Fruit fly (Drosophila melanogaster) whole organism, pupa: ENCODE measurements around the gene CG32845.

Source experiments
- CG13204 ChIP-seq: fragments of 200-800 bp; sonication (Bioruptor generic); optimal IDR thresholded peaks from 2 replicates; lab custom pipeline; 2018; ENCODE audit warnings: missing biosample characterization, mild to moderate bottlenecking, missing genetic modification characterization, moderate library complexity
- CG14655 ChIP-seq: fragments of 200-800 bp; sonication (Bioruptor generic); optimal IDR thresholded peaks from 3 replicates; lab custom pipeline; 2017; ENCODE audit warnings: mild to moderate bottlenecking, missing biosample characterization, missing genetic modification reagents, missing genetic modification characterization
- EcR ChIP-seq: fragments of 200-800 bp; sonication (Bioruptor generic); optimal IDR thresholded peaks from 3 replicates; lab custom pipeline; 2019; ENCODE audit warnings: missing biosample characterization, missing genetic modification characterization, mild to moderate bottlenecking, moderate library complexity, missing genetic modification reagents
- fd96Ca ChIP-seq: fragments of 200-800 bp; sonication (Bioruptor generic); IDR thresholded peaks from 3 replicates; pipeline ENCODE4 v1.3.6; 2022; ENCODE audit warnings: missing biosample characterization, missing genetic modification characterization
- rn ChIP-seq: fragments of 200-800 bp; sonication (Bioruptor generic); IDR thresholded peaks from 2 replicates; pipeline ENCODE4 v1.3.6; 2022; ENCODE audit warnings: missing biosample characterization, missing genetic modification characterization

DNA sequence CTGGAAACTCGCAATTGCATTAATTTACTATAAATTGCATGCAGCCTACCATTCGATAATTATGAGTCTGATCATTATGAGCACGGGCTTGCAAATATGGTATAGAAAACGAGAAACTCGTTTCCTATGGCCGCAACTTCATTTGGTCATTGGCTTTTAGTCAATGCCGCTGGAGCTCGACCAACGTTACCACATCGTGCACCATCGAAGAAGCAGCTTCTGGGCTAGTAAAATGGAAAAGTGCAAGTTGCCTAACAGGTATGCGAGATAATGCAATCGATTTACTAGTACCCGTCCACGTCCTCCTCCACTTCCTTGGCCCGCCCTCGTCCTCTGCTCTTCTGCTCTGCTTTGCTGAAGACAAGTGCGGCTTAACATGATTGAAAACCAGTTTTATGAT lies 11.1 kb upstream of the CG32845 start:
- TF ChIP-seq fd96Ca (GFP tag; lab: Robert Waterston, UW) = no peak
- no peak for TF ChIP-seq CG13204 (GFP tag; lab: Kevin White, UChicago)
- no peak for TF ChIP-seq CG14655 (GFP tag; lab: Kevin White, UChicago)
- TF ChIP-seq rn (GFP tag; lab: Robert Waterston, UW) = no peak
- TF ChIP-seq EcR (GFP tag; lab: Kevin White, UChicago) = peak; percentile 82
